Fruit fly (Drosophila melanogaster) whole organism, wandering third instar larva: Measurements from ENCODE around the gene Bruce.
A peak's percentile ranks its signal among the peaks of the same experiment; 100 is the strongest.

Source experiments
- CG32264 ChIP-seq: fragments of 200-800 bp; sonication (Bioruptor generic); optimal IDR thresholded peaks from 2 replicates; lab custom pipeline; 2016; ENCODE audit warnings: missing biosample characterization, missing genetic modification characterization
- CG9705 ChIP-seq: fragments of 200-800 bp; sonication (Bioruptor generic); optimal IDR thresholded peaks from 2 replicates; lab custom pipeline; 2018; ENCODE audit warnings: missing biosample characterization, mild to moderate bottlenecking, missing genetic modification characterization
- Dif ChIP-seq: fragments of 200-275, 200-300 bp; sonication (Bioruptor generic); optimal IDR thresholded peaks from 2 replicates; lab custom pipeline; 2018; ENCODE audit warnings: missing biosample characterization, missing genetic modification characterization; ENCODE audit not compliant: partially characterized antibody
- GATAd ChIP-seq: sonication (Bioruptor generic); optimal IDR thresholded peaks from 2 replicates; lab custom pipeline; 2016; ENCODE audit warnings: missing biosample characterization, missing genetic modification characterization
- HLH106 ChIP-seq: fragments of 200-800 bp; optimal IDR thresholded peaks from 3 replicates; lab custom pipeline; 2019; ENCODE audit warnings: missing biosample characterization, mild to moderate bottlenecking, missing genetic modification characterization, moderate library complexity
- Hnf4 ChIP-seq: fragments of 200-800 bp; sonication (Bioruptor generic); optimal IDR thresholded peaks from 2 replicates; lab custom pipeline; 2016; ENCODE audit warnings: missing biosample characterization, mild to moderate bottlenecking, missing genetic modification characterization
- Hr83 ChIP-seq: fragments of 200-300 bp; sonication (Bioruptor generic); optimal IDR thresholded peaks from 2 replicates; lab custom pipeline; 2016; ENCODE audit warnings: missing biosample characterization, mild to moderate bottlenecking, missing genetic modification characterization, moderate library complexity; ENCODE audit not compliant: poor library complexity, severe bottlenecking
- Jra ChIP-seq: sonication (Bioruptor generic); optimal IDR thresholded peaks from 2 replicates; lab custom pipeline; 2016; ENCODE audit warnings: missing biosample characterization, missing genetic modification characterization
- Mio ChIP-seq: sonication (Bioruptor generic); optimal IDR thresholded peaks from 2 replicates; lab custom pipeline; 2016; ENCODE audit warnings: missing biosample characterization, missing genetic modification characterization
- N ChIP-seq: fragments of >200 bp; optimal IDR thresholded peaks from 2 replicates; lab custom pipeline; 2018; ENCODE audit warnings: missing biosample characterization, missing external identifiers, missing genetic modification characterization
- Rel ChIP-seq, 2 experiments: fragments of 200-800 bp; sonication (Bioruptor generic) in 1 of 2; optimal IDR thresholded peaks; 2 replicates in 1 of 2; 3 replicates in 1 of 2; lab custom pipeline; 2016 to 2019; ENCODE audit warnings: mild to moderate bottlenecking in 2 of 2, missing biosample characterization in 2 of 2, missing genetic modification characterization in 2 of 2, moderate library complexity in 1 of 2
- Sp1 ChIP-seq: fragments of 200-800 bp; sonication (Bioruptor generic); optimal IDR thresholded peaks from 3 replicates; lab custom pipeline; 2019; ENCODE audit warnings: missing biosample characterization, mild to moderate bottlenecking, missing genetic modification characterization, moderate library complexity
- dl ChIP-seq, 2 experiments: fragments of 175-275, 200-275 bp in 1 of 2; fragments of 200-275 bp in 1 of 2; sonication (Bioruptor generic); optimal IDR thresholded peaks; lab custom pipeline; 2018; ENCODE audit warnings: mild to moderate bottlenecking in 2 of 2, missing biosample characterization in 2 of 2, missing genetic modification characterization in 2 of 2, moderate library complexity in 2 of 2; ENCODE audit not compliant: partially characterized antibody in 2 of 2, insufficient read depth in 1 of 2
- dmrt93B ChIP-seq: fragments of 200-800 bp; sonication (Bioruptor generic); optimal IDR thresholded peaks from 2 replicates; lab custom pipeline; 2018; ENCODE audit warnings: missing biosample characterization, mild to moderate bottlenecking, missing genetic modification characterization
- dsf ChIP-seq: sonication (Bioruptor generic); optimal IDR thresholded peaks from 2 replicates; lab custom pipeline; 2016; ENCODE audit warnings: missing biosample characterization, missing genetic modification characterization, borderline replicate concordance
- ey ChIP-seq: fragments of 200-800 bp; sonication (Bioruptor generic); optimal IDR thresholded peaks from 2 replicates; lab custom pipeline; 2016; ENCODE audit warnings: missing biosample characterization, missing genetic modification characterization
- foxo ChIP-seq, 2 experiments: fragments of 200-800 bp; sonication (Bioruptor generic); optimal IDR thresholded peaks; 2 replicates in 1 of 2; 3 replicates in 1 of 2; lab custom pipeline; 2016 to 2017; ENCODE audit warnings: missing biosample characterization in 2 of 2, missing genetic modification characterization in 2 of 2
- h ChIP-seq: fragments of 200-800 bp; sonication (Bioruptor generic); optimal IDR thresholded peaks from 3 replicates; lab custom pipeline; 2016; ENCODE audit warnings: missing biosample characterization, mild to moderate bottlenecking, missing genetic modification characterization
- jim ChIP-seq: fragments of 175-275, 200-325 bp; sonication (Bioruptor generic); optimal IDR thresholded peaks from 2 replicates; lab custom pipeline; 2016; ENCODE audit warnings: missing biosample characterization, mild to moderate bottlenecking, missing genetic modification characterization
- pan ChIP-seq: fragments of >200 bp; optimal IDR thresholded peaks from 2 replicates; lab custom pipeline; 2017
- psq ChIP-seq: fragments of 200-800 bp; sonication (Bioruptor generic); optimal IDR thresholded peaks from 3 replicates; lab custom pipeline; 2017; ENCODE audit warnings: missing biosample characterization, mild to moderate bottlenecking, missing genetic modification characterization, moderate library complexity
- rgr ChIP-seq: fragments of 200-800 bp; sonication (Bioruptor generic); optimal IDR thresholded peaks from 3 replicates; lab custom pipeline; 2016; ENCODE audit warnings: missing biosample characterization, mild to moderate bottlenecking, missing genetic modification characterization
- tai ChIP-seq: sonication (Bioruptor generic); optimal IDR thresholded peaks from 2 replicates; lab custom pipeline; 2016; ENCODE audit warnings: missing biosample characterization, missing genetic modification characterization
- usp ChIP-seq: fragments of >200 bp; optimal IDR thresholded peaks from 2 replicates; lab custom pipeline; 2017; ENCODE audit warnings: missing biosample characterization, missing genetic modification characterization

The Bruce gene

dm6 chr3R:10311076-10311744, 19.9 kb downstream of the Bruce start, which contains the start of gene CG6293:
Gene CG6293 (minus strand): TSS chr3R:10311613.
- TF ChIP-seq dsf (GFP tag; lab: Kevin White, UChicago), result no peak
- peak; percentile 41 for TF ChIP-seq Dif

dm6 chr3R:10284169-10284568, 47.0 kb downstream of the Bruce start:
- TF ChIP-seq CG32264 (GFP tag; lab: Kevin White, UChicago) (no peak), N (GFP tag; lab: Kevin White, UChicago) (no peak), jim (no peak), CG9705 (GFP tag; lab: Kevin White, UChicago) (no peak), Mio (GFP tag; lab: Kevin White, UChicago) (no peak), GATAd (GFP tag; lab: Kevin White, UChicago) (no peak)

dm6 chr3R:10283114-10283513, 48.0 kb downstream of the Bruce start:
- TF ChIP-seq N (GFP tag; lab: Kevin White, UChicago) (no peak), dl (GFP tag; optimal IDR thresholded peaks at IDR 0.05; lab: Kevin White, UChicago; ENCODE audit: insufficient read depth in 1 of 2, partially characterized antibody in 2 of 2) (no peak), ey (no peak), dmrt93B (GFP tag; lab: Kevin White, UChicago) (no peak), Hr83 (GFP tag; lab: Kevin White, UChicago) (no peak), Rel (GFP tag; optimal IDR thresholded peaks at IDR 0.05; lab: Kevin White, UChicago) (no peak), Rel (tag; optimal IDR thresholded peaks at IDR 0.05; lab: Kevin White, UChicago) (no peak), usp (GFP tag; lab: Kevin White, UChicago) (no peak), pan (lab: Kevin White, UChicago) (no peak), h (GFP tag; lab: Kevin White, UChicago) (no peak), Hnf4 (no peak), Sp1 (GFP tag; lab: Kevin White, UChicago) (no peak)

dm6 chr3R:10282077-10282476, 49.1 kb downstream of the Bruce start:
- no peak for TF ChIP-seq GATAd (GFP tag; lab: Kevin White, UChicago)

dm6 chr3R:10276002-10276401, 55.2 kb downstream of the Bruce start:
- TF ChIP-seq foxo (GFP tag; optimal IDR thresholded peaks at IDR 0.05; lab: Kevin White, UChicago) (peak in 1 of 2 experiments; percentile 0), N (GFP tag; lab: Kevin White, UChicago) (no peak)

- TF ChIP-seq GATAd (GFP tag; lab: Kevin White, UChicago) (no peak), Jra (GFP tag; lab: Kevin White, UChicago) (no peak), Dif (no peak), psq (no peak)
- TF ChIP-seq, all 38 proteins: peak for 0
Observed at dm6 chr3R:10274829-10275228, 56.3 kb downstream of the Bruce start.

- TF ChIP-seq rgr (GFP tag; lab: Kevin White, UChicago), result no peak
Observed at dm6 chr3R:10274306-10274705, 56.8 kb downstream of the Bruce start.

- TF ChIP-seq tai (GFP tag; lab: Kevin White, UChicago), result no peak
- TF ChIP-seq Hr83 (GFP tag; lab: Kevin White, UChicago), result no peak
- no peak for TF ChIP-seq HLH106 (tag; lab: Kevin White, UChicago)
- TF ChIP-seq ey, result no peak
- no peak for TF ChIP-seq foxo (GFP tag; optimal IDR thresholded peaks at IDR 0.05; lab: Kevin White, UChicago)
- no peak for TF ChIP-seq dmrt93B (GFP tag; lab: Kevin White, UChicago)
- TF ChIP-seq h (GFP tag; lab: Kevin White, UChicago), result no peak
- TF ChIP-seq jim, result no peak
- TF ChIP-seq Mio (GFP tag; lab: Kevin White, UChicago), result no peak
Observed at dm6 chr3R:10272695-10273094, 58.5 kb downstream of the Bruce start.
